Worm (Caenorhabditis elegans) whole organism, L1 larva: ENCODE results near the gene ZK185.2.

Source experiments
- C04F5.9 ChIP-seq: sonication (generic microtip); optimal IDR thresholded peaks from 2 replicates; lab custom pipeline; 2016; ENCODE audit warnings: missing genetic modification characterization, missing compliant biosample characterization
- Y116A8C.19 ChIP-seq: sonication (generic microtip); optimal IDR thresholded peaks from 2 replicates; lab custom pipeline; 2016; ENCODE audit warnings: missing compliant biosample characterization, missing genetic modification characterization, borderline replicate concordance
- aha-1 ChIP-seq: fragments of 150-350 bp; optimal IDR thresholded peaks from 2 replicates; lab custom pipeline; 2014; ENCODE audit warnings: missing biosample characterization, missing genetic modification characterization
- aly-2 ChIP-seq: fragments of 150-350 bp; optimal IDR thresholded peaks from 2 replicates; lab custom pipeline; 2014; ENCODE audit warnings: missing biosample characterization, missing genetic modification characterization
- blmp-1 ChIP-seq: fragments of 150-350 bp; optimal IDR thresholded peaks from 2 replicates; lab custom pipeline; 2014; ENCODE audit warnings: missing biosample characterization, missing genetic modification characterization
- ceh-8 ChIP-seq: fragments of 200-800 bp; sonication (Bioruptor generic); optimal IDR thresholded peaks from 2 replicates; lab custom pipeline; 2018; ENCODE audit warnings: mild to moderate bottlenecking, missing genetic modification characterization, moderate library complexity, missing compliant biosample characterization
- efl-1 ChIP-seq, 4 experiments: fragments of 150-350 bp; optimal IDR thresholded peaks in 3 of 4; peaks in 1 of 4; 1 replicate in 1 of 4; 2 replicates in 3 of 4; lab custom pipeline; 2014; ENCODE audit warnings: missing biosample characterization in 2 of 4, missing genetic modification characterization in 2 of 4, missing genetic modification reagents in 2 of 4
- efl-3 ChIP-seq: fragments of 200-800 bp; sonication (Bioruptor generic); optimal IDR thresholded peaks from 2 replicates; lab custom pipeline; 2018; ENCODE audit warnings: mild to moderate bottlenecking, missing genetic modification characterization, missing compliant biosample characterization
- egl-13 ChIP-seq: sonication (generic microtip); optimal IDR thresholded peaks from 2 replicates; lab custom pipeline; 2016; ENCODE audit warnings: missing genotype, missing genetic modification reagents, missing genetic modification characterization, missing compliant biosample characterization
- elt-2 ChIP-seq: sonication (generic microtip); optimal IDR thresholded peaks from 2 replicates; lab custom pipeline; 2016; ENCODE audit warnings: missing genetic modification characterization, mild to moderate bottlenecking, inconsistent platforms, missing compliant biosample characterization, missing genetic modification reagents
- elt-3 ChIP-seq, 6 experiments: fragments of 150-350 bp in 1 of 6; sonication (generic microtip); optimal IDR thresholded peaks; 2 replicates each; lab custom pipeline; 2017 to 2018; ENCODE audit warnings: missing biosample characterization in 6 of 6, missing genetic modification characterization in 6 of 6, inconsistent platforms in 1 of 6
- fkh-8 ChIP-seq: sonication (generic microtip); optimal IDR thresholded peaks from 2 replicates; lab custom pipeline; 2016; ENCODE audit warnings: mild to moderate bottlenecking, missing genetic modification characterization, missing compliant biosample characterization
- grh-1 ChIP-seq: fragments of 200-800 bp; sonication (Bioruptor generic); IDR thresholded peaks from 2 replicates; pipeline ENCODE4 v1.3.6; 2022; ENCODE audit warnings: missing genetic modification reagents, missing genetic modification characterization, missing compliant biosample characterization
- hlh-17 ChIP-seq: fragments of 200-800 bp; sonication (Bioruptor generic); optimal IDR thresholded peaks from 2 replicates; lab custom pipeline; 2018; ENCODE audit warnings: missing genetic modification characterization, mild to moderate bottlenecking, missing compliant biosample characterization, moderate library complexity, borderline replicate concordance
- jun-1 ChIP-seq: fragments of 150-350 bp; optimal IDR thresholded peaks from 2 replicates; lab custom pipeline; 2014; ENCODE audit warnings: missing biosample characterization, missing genetic modification reagents, missing genetic modification characterization
- lin-14 ChIP-seq: fragments of 200-800 bp; sonication (Bioruptor generic); optimal IDR thresholded peaks from 2 replicates; lab custom pipeline; 2018; ENCODE audit warnings: mild to moderate bottlenecking, missing genetic modification characterization, moderate library complexity, missing compliant biosample characterization
- lin-35 ChIP-seq, 2 experiments: fragments of 150-350 bp; optimal IDR thresholded peaks; 2 replicates each; lab custom pipeline; 2014; ENCODE audit warnings: missing biosample characterization in 2 of 2, missing genetic modification characterization in 2 of 2, missing genetic modification reagents in 2 of 2
- lin-39 ChIP-seq: fragments of 150-350 bp; optimal IDR thresholded peaks from 2 replicates; lab custom pipeline; 2014; ENCODE audit warnings: missing biosample characterization, missing genetic modification reagents, missing genetic modification characterization
- lir-3 ChIP-seq: sonication (generic microtip); optimal IDR thresholded peaks from 2 replicates; lab custom pipeline; 2016; ENCODE audit warnings: mild to moderate bottlenecking, missing genetic modification characterization, moderate library complexity, missing compliant biosample characterization; ENCODE audit not compliant: poor library complexity
- lsy-2 ChIP-seq, 2 experiments: fragments of 150-350 bp; optimal IDR thresholded peaks; 2 replicates each; lab custom pipeline; 2014; ENCODE audit warnings: missing biosample characterization in 2 of 2, missing genetic modification characterization in 2 of 2
- mab-9 ChIP-seq: fragments of 200-800 bp; sonication (Bioruptor generic); IDR thresholded peaks from 2 replicates; pipeline ENCODE4 v1.3.6; 2022; ENCODE audit warnings: missing genetic modification reagents, missing genetic modification characterization, missing compliant biosample characterization
- mef-2 ChIP-seq: fragments of 150-350 bp; optimal IDR thresholded peaks from 2 replicates; lab custom pipeline; 2014; ENCODE audit warnings: missing biosample characterization, missing genetic modification characterization
- nhr-237 ChIP-seq: fragments of 150-350 bp; optimal IDR thresholded peaks from 2 replicates; lab custom pipeline; 2014; ENCODE audit warnings: missing biosample characterization, missing genetic modification characterization
- nhr-28 ChIP-seq: fragments of 150-350 bp; optimal IDR thresholded peaks from 2 replicates; lab custom pipeline; 2014; ENCODE audit warnings: missing biosample characterization, missing genetic modification characterization
- nhr-71 ChIP-seq: sonication (generic microtip); optimal IDR thresholded peaks from 2 replicates; lab custom pipeline; 2016; ENCODE audit warnings: mild to moderate bottlenecking, missing genetic modification characterization, moderate library complexity, missing compliant biosample characterization
- nhr-77 ChIP-seq: fragments of 150-350 bp; optimal IDR thresholded peaks from 2 replicates; lab custom pipeline; 2014; ENCODE audit warnings: missing biosample characterization, missing genetic modification characterization
- nhr-85 ChIP-seq: sonication (generic microtip); peaks from one replicate; lab custom pipeline; 2016; ENCODE audit warnings: missing genetic modification characterization, inconsistent platforms, missing compliant biosample characterization
- pag-3 ChIP-seq: sonication (generic microtip); optimal IDR thresholded peaks from 2 replicates; lab custom pipeline; 2017; ENCODE audit warnings: missing genetic modification characterization, mild to moderate bottlenecking, missing compliant biosample characterization, antibody characterized with exemption, borderline replicate concordance; ENCODE audit not compliant: insufficient read depth
- rnt-1 ChIP-seq: sonication (generic microtip); optimal IDR thresholded peaks from 2 replicates; lab custom pipeline; 2016; ENCODE audit warnings: mild to moderate bottlenecking, missing genetic modification characterization, moderate library complexity, missing compliant biosample characterization
- snpc-4 ChIP-seq: fragments of 150-350 bp; optimal IDR thresholded peaks from 2 replicates; lab custom pipeline; 2014; ENCODE audit warnings: missing biosample characterization, missing genetic modification characterization
- sptf-1 ChIP-seq: fragments of 150-350 bp; optimal IDR thresholded peaks from 2 replicates; lab custom pipeline; 2014; ENCODE audit warnings: missing biosample characterization, missing genetic modification characterization
- sup-37 ChIP-seq: fragments of 200-800 bp; sonication (Bioruptor generic); optimal IDR thresholded peaks from 2 replicates; lab custom pipeline; 2018; ENCODE audit warnings: mild to moderate bottlenecking, missing genetic modification characterization, missing compliant biosample characterization
- unc-30 ChIP-seq: sonication (generic microtip); optimal IDR thresholded peaks from 2 replicates; lab custom pipeline; 2017; ENCODE audit warnings: missing biosample characterization, missing genetic modification characterization
- unc-62 ChIP-seq: fragments of 150-350 bp; optimal IDR thresholded peaks from 2 replicates; lab custom pipeline; 2014; ENCODE audit warnings: missing biosample characterization, missing genetic modification reagents, missing genetic modification characterization
- vab-15 ChIP-seq: sonication (generic microtip); optimal IDR thresholded peaks from 2 replicates; lab custom pipeline; 2017; ENCODE audit warnings: missing genotype, mild to moderate bottlenecking, missing genetic modification characterization, missing compliant biosample characterization
- xbp-1 ChIP-seq: sonication (generic microtip); optimal IDR thresholded peaks from 2 replicates; lab custom pipeline; 2016; ENCODE audit warnings: missing genetic modification characterization, missing compliant biosample characterization
- zip-4 ChIP-seq: fragments of 200-800 bp; sonication (Bioruptor generic); optimal IDR thresholded peaks from 2 replicates; lab custom pipeline; 2018; ENCODE audit warnings: mild to moderate bottlenecking, missing genetic modification characterization, moderate library complexity, missing compliant biosample characterization
- ztf-11 ChIP-seq, 2 experiments: sonication (generic microtip); optimal IDR thresholded peaks; 2 replicates each; lab custom pipeline; 2016 to 2017; ENCODE audit warnings: missing genetic modification characterization in 2 of 2, missing biosample characterization in 1 of 2, missing compliant biosample characterization in 1 of 2

ZK185.2 gene

ce11 chrIV:4513269-4513819 lies 23.0 kb upstream of the ZK185.2 start, which contains the start of gene sar-1 (continued):
- TF ChIP-seq egl-13 (tag; lab: Kevin White, UChicago), result peak; percentile 85

- TF ChIP-seq ceh-8 (GFP tag; lab: Kevin White, UChicago) (peak; percentile 2), lin-39 (tag; lab: Kevin White, UChicago) (no peak), mef-2 (tag; lab: Kevin White, UChicago) (no peak), xbp-1 (tag; lab: Kevin White, UChicago) (no peak), lin-14 (GFP tag; lab: Kevin White, UChicago) (no peak), lin-35 (GFP tag; optimal IDR thresholded peaks at IDR 0.05; lab: Kevin White, UChicago) (no peak)
- TF ChIP-seq, all 84 proteins: peak for 1
These were observed 19.9 kb upstream of the ZK185.2 start for ce11 chrIV:4516478-4516877.

- TF ChIP-seq nhr-77 (tag; lab: Kevin White, UChicago), result no peak
- peak; percentile 34 for TF ChIP-seq blmp-1 (tag; lab: Kevin White, UChicago)
These were observed 19.3 kb upstream of the ZK185.2 start, which contains the start of gene ZK180.5 for ce11 chrIV:4517066-4517465. ZK180.5 (minus strand) TSS chrIV:4517166.

ce11 chrIV:4518111-4518510 lies 18.2 kb upstream of the ZK185.2 start:
- no peak for TF ChIP-seq aha-1 (tag; lab: Kevin White, UChicago)
- no peak for TF ChIP-seq lsy-2 (tag; optimal IDR thresholded peaks at IDR 0.05; lab: Kevin White, UChicago)
- peak; percentile 98 for TF ChIP-seq blmp-1 (tag; lab: Kevin White, UChicago)

ce11 chrIV:4519714-4520113 lies 16.6 kb upstream of the ZK185.2 start:
- TF ChIP-seq elt-3 (tag; optimal IDR thresholded peaks at IDR 0.05; lab: Kevin White, UChicago), result no peak
- no peak for TF ChIP-seq rnt-1 (tag; lab: Kevin White, UChicago)
- TF ChIP-seq nhr-77 (tag; lab: Kevin White, UChicago), result no peak
- TF ChIP-seq snpc-4 (tag; lab: Kevin White, UChicago), result no peak
- TF ChIP-seq mab-9 (GFP tag; lab: Robert Waterston, UW), result no peak
- no peak for TF ChIP-seq lin-14 (GFP tag; lab: Kevin White, UChicago)
- no peak for TF ChIP-seq mef-2 (tag; lab: Kevin White, UChicago)
- TF ChIP-seq jun-1 (tag; lab: Kevin White, UChicago), result no peak
- TF ChIP-seq vab-15 (tag; lab: Kevin White, UChicago), result no peak
- TF ChIP-seq lir-3 (tag; lab: Kevin White, UChicago), result no peak
- TF ChIP-seq pag-3 (tag; lab: Kevin White, UChicago), result no peak
- no peak for TF ChIP-seq Y116A8C.19 (tag; lab: Kevin White, UChicago)
- TF ChIP-seq nhr-237 (tag; lab: Kevin White, UChicago), result no peak

- no peak for TF ChIP-seq nhr-71
- TF ChIP-seq efl-3, result no peak
- no peak for TF ChIP-seq rnt-1 (tag; lab: Kevin White, UChicago)
- TF ChIP-seq nhr-85 (tag; lab: Kevin White, UChicago), result peak; percentile 35
These were observed 12.9 kb upstream of the ZK185.2 start for ce11 chrIV:4523461-4523860.

ce11 chrIV:4524943-4525342 lies 11.4 kb upstream of the ZK185.2 start, which contains the start of gene ZK180.6:
ZK180.6 (minus strand) TSS chrIV:4525043.
- no peak for TF ChIP-seq sup-37 (GFP tag; lab: Kevin White, UChicago)
- TF ChIP-seq aly-2 (tag; lab: Kevin White, UChicago), result no peak
- no peak for TF ChIP-seq nhr-28
- TF ChIP-seq grh-1, result no peak
- no peak for TF ChIP-seq ztf-11 (tag; optimal IDR thresholded peaks at IDR 0.05; lab: Kevin White, UChicago)
- no peak for TF ChIP-seq unc-30 (tag; lab: Kevin White, UChicago)
- no peak for TF ChIP-seq ceh-8 (GFP tag; lab: Kevin White, UChicago)
- no peak for TF ChIP-seq hlh-17 (GFP tag; lab: Kevin White, UChicago)
- TF ChIP-seq unc-62 (GFP tag; lab: Kevin White, UChicago), result no peak
- no peak for TF ChIP-seq zip-4 (GFP tag; lab: Kevin White, UChicago)
- no peak for TF ChIP-seq blmp-1 (tag; lab: Kevin White, UChicago)
- TF ChIP-seq fkh-8 (tag; lab: Kevin White, UChicago), result no peak
- TF ChIP-seq efl-1 (optimal IDR thresholded peaks at IDR 0.05; lab: Kevin White, UChicago), result no peak
- TF ChIP-seq efl-1 (GFP tag; optimal IDR thresholded peaks at IDR 0.05 in 1 of 2; lab: Kevin White, UChicago), result no peak
- no peak for TF ChIP-seq sptf-1 (tag; lab: Kevin White, UChicago)
- TF ChIP-seq elt-2 (tag; lab: Kevin White, UChicago), result no peak
- no peak for TF ChIP-seq lsy-2 (tag; optimal IDR thresholded peaks at IDR 0.05; lab: Kevin White, UChicago)
- TF ChIP-seq lin-14 (GFP tag; lab: Kevin White, UChicago), result no peak
- no peak for TF ChIP-seq C04F5.9 (tag; lab: Kevin White, UChicago)
